Worm (Caenorhabditis elegans): ENCODE results near the gene ttr-35.

DNA sequence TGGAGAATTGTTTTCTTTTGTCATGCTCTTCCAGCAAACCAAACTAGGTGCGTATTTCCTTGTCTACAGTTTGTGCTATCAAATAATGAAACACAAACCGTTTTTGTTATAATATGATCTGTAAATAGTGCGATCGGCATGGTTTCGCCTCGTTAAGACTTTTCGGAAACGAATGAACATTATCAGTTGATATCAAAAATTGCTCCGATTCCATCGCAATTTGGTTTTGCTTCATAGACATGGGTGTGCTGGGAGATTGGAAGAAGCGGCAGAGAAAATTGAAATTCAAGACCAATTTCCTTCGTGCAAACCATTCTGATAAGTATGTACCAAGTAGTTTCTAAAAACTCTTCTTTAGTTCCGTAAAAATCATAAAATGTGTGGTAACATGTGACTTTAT, 26.0 kb downstream of the ttr-35 start:
- TF ChIP-seq ama-1 (optimal IDR thresholded peaks at IDR 0.05) (no peak), flt-1 (GFP tag; IDR thresholded peaks at IDR 0.05) (no peak), aly-1 (tag; optimal IDR thresholded peaks at IDR 0.05) (no peak), B0310.2 (tag; optimal IDR thresholded peaks at IDR 0.05) (no peak), pes-1 (GFP tag; IDR thresholded peaks at IDR 0.05) (no peak), hmg-4 (GFP tag; optimal IDR thresholded peaks at IDR 0.05) (no peak), ceh-13 (GFP tag; optimal IDR thresholded peaks at IDR 0.05) (no peak), tbx-11 (GFP tag; IDR thresholded peaks at IDR 0.05) (no peak)

All from whole organism, early embryonic.